Worm (Caenorhabditis elegans): Measurements from ENCODE around the gene C50F7.3.

C50F7.3 gene

ce11 chrIV:7763748-7764147, 31.6 kb downstream of the C50F7.3 start, which contains the start of the genes C46A5.6 and C46A5.1:
TSS of gene C46A5.6 (minus strand) at chrIV:7763848.
TSS of gene C46A5.1 (plus strand) at chrIV:7763931.
- no peak for TF ChIP-seq lin-13 (GFP tag; optimal IDR thresholded peaks at IDR 0.05)
- TF ChIP-seq peb-1 (tag; optimal IDR thresholded peaks at IDR 0.05) = no peak
- no peak for TF ChIP-seq nhr-11 (tag; optimal IDR thresholded peaks at IDR 0.05)
- no peak for TF ChIP-seq zag-1 (tag; optimal IDR thresholded peaks at IDR 0.05)
- TF ChIP-seq snpc-4 (tag; optimal IDR thresholded peaks at IDR 0.05) = no peak
- no peak for TF ChIP-seq egl-27 (tag; optimal IDR thresholded peaks at IDR 0.05)
- TF ChIP-seq ceh-82 (tag; optimal IDR thresholded peaks at IDR 0.05) = no peak
- no peak for TF ChIP-seq sem-4 (tag; optimal IDR thresholded peaks at IDR 0.05)
- no peak for TF ChIP-seq mab-5 (tag; optimal IDR thresholded peaks at IDR 0.05)

DNA sequence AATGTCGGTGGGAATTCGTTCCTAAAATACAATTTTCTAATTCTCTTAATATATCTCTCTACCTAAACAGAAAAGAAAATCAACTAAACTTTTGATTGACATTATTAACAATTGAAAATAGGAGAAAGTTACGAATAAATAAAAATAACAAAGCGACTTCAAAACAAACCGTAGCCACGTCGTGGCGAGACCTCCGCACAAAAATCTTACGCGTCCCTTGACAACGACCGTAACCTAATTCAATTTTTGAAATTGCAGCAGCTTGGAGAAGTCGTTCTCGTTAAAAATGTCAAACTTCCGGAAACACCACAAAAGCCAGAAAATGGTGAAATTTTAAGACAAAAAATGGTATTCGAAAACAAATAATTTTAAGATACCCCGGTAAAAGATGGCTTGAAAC, 32.2 kb downstream of the C50F7.3 start:
- TF ChIP-seq nhr-77 (tag; optimal IDR thresholded peaks at IDR 0.05) (no peak), mbf-1 (tag; optimal IDR thresholded peaks at IDR 0.05) (no peak), nhr-11 (tag; optimal IDR thresholded peaks at IDR 0.05) (no peak)

ce11 chrIV:7770162-7770561, 38.0 kb downstream of the C50F7.3 start, which contains the start of gene rdl-1:
TSS of gene rdl-1 (minus strand) at chrIV:7770262.
- no peak for TF ChIP-seq nhr-10 (tag; optimal IDR thresholded peaks at IDR 0.05)
- TF ChIP-seq mab-5 (tag; optimal IDR thresholded peaks at IDR 0.05) = no peak
- TF ChIP-seq ceh-82 (tag; optimal IDR thresholded peaks at IDR 0.05) = no peak
- no peak for TF ChIP-seq R02D3.7 (tag; optimal IDR thresholded peaks at IDR 0.05)
- no peak for TF ChIP-seq nhr-77 (tag; optimal IDR thresholded peaks at IDR 0.05)
- no peak for TF ChIP-seq sma-3 (GFP tag; optimal IDR thresholded peaks at IDR 0.05)
- no peak for TF ChIP-seq nhr-6 (tag; optimal IDR thresholded peaks at IDR 0.05)
- TF ChIP-seq unc-62 (GFP tag; optimal IDR thresholded peaks at IDR 0.05) = no peak
- no peak for TF ChIP-seq ZK546.5 (tag; optimal IDR thresholded peaks at IDR 0.05)

DNA sequence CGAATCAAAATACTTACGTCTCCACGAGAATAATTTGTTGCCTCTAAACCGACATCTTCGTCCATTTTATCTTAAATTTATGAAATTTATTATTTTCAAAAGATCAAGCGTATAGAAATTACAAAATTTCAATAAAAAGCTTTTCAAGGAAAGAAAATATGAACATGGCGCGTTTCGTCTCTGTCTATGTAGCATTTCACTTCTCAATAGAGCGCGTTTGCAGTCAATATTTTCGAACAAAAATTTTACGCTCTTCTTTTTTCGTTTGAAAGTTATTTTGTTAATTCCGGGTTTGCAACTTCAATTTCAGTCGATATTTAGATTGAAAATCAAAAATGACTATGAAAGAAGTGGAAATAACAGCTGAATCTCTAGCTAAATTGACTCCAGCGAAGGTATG, 42.1 kb downstream of the C50F7.3 start, which contains the start of the genes hcf-1 and swd-2.2:
Gene hcf-1 (minus strand): TSS at position 70 of the 400 bp plus-strand sequence.
Gene swd-2.2 (plus strand): TSS at position 206 of the 400 bp plus-strand sequence.
- TF ChIP-seq nhr-129 (tag; optimal IDR thresholded peaks at IDR 0.05) (peak; percentile 4), crh-2 (tag; optimal IDR thresholded peaks at IDR 0.05) (peak; percentile 17), lsy-2 (tag; optimal IDR thresholded peaks at IDR 0.05) (peak in 1 of 2 experiments; percentile 63), unc-55 (GFP tag; optimal IDR thresholded peaks at IDR 0.05) (peak; percentile 67), C34F6.9 (tag; optimal IDR thresholded peaks at IDR 0.05) (peak; percentile 73), lin-13 (GFP tag; optimal IDR thresholded peaks at IDR 0.05) (no peak), ZK546.5 (tag; optimal IDR thresholded peaks at IDR 0.05) (no peak)

DNA sequence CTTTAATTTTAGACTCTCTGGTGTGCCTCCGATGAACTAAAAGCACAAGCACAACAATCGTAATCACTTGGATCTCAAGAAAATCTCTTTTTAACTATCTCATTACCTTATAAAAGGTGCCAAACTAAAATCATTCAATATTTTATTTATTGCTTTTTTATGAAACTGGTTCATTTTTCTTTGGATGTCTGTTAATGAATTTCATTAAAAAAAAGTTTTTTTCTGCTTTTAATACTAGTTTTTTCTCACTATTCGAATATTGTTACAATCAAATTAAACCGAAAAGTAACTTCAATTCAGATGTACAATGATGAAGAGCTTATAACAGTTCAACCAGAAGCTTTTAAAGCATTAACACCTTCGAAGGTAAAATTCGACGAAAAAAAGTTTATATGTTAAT, 43.6 kb downstream of the C50F7.3 start, which contains the start of gene swd-2.1:
Gene swd-2.1 (plus strand): TSS at position 301 of the 400 bp plus-strand sequence.
- TF ChIP-seq skn-1 (tag; optimal IDR thresholded peaks at IDR 0.05) (no peak), crh-2 (tag; optimal IDR thresholded peaks at IDR 0.05) (no peak), ztf-11 (tag; optimal IDR thresholded peaks at IDR 0.05) (no peak), snpc-4 (tag; optimal IDR thresholded peaks at IDR 0.05) (no peak), alr-1 (tag; optimal IDR thresholded peaks at IDR 0.05) (no peak), lin-39 (tag; optimal IDR thresholded peaks at IDR 0.05) (no peak), sma-3 (GFP tag; optimal IDR thresholded peaks at IDR 0.05) (no peak), mab-5 (tag; optimal IDR thresholded peaks at IDR 0.05) (no peak), nhr-12 (tag; optimal IDR thresholded peaks at IDR 0.05) (no peak)

DNA sequence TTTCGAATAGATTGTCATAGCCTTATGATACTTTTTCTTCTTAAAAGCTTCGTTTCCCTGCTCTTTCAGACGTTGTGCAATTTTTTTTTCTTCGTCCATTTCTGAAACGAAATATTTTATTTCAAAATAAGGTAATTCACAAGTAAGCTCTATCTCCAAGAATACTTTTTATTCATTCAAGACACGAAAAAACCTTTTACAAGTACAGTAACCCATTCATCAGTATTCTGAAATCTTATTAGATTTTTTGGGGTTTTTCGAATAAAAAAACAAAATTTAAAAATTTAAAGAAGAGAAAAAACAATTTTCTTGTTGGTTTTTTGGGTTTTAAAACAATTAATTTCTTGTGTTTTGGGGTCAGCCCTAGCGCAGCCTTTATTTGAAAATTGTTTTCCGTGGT, 46.7 kb downstream of the C50F7.3 start, which contains the start of gene rpap-3:
Gene rpap-3 (minus strand): TSS at position 101 of the 400 bp plus-strand sequence.
- TF ChIP-seq nhr-12 (tag; optimal IDR thresholded peaks at IDR 0.05) (no peak), Y55F3AM.14 (GFP tag; optimal IDR thresholded peaks at IDR 0.05) (no peak), lin-39 (tag; optimal IDR thresholded peaks at IDR 0.05) (no peak), elt-3 (tag; optimal IDR thresholded peaks at IDR 0.05) (no peak), ztf-4 (tag; optimal IDR thresholded peaks at IDR 0.05) (no peak), F13H6.1 (tag; optimal IDR thresholded peaks at IDR 0.05) (no peak), snpc-4 (tag; optimal IDR thresholded peaks at IDR 0.05) (no peak), sem-4 (tag; optimal IDR thresholded peaks at IDR 0.05) (no peak), lin-11 (tag; optimal IDR thresholded peaks at IDR 0.05) (no peak), blmp-1 (tag; optimal IDR thresholded peaks at IDR 0.05; ENCODE audit: insufficient read depth) (no peak)
